Worm (Caenorhabditis elegans): Measurements from ENCODE around the gene F18C5.9.

The F18C5.9 gene

ce11 chrII:6523940-6524339 lies 43.0 kb upstream of the F18C5.9 start:
- TF ChIP-seq tbx-9 (tag; optimal IDR thresholded peaks at IDR 0.05; ENCODE audit: borderline replicate concordance) (no peak), mel-28 (tag; optimal IDR thresholded peaks at IDR 0.05; ENCODE audit: borderline replicate concordance) (no peak), snpc-3.4 (tag; optimal IDR thresholded peaks at IDR 0.05) (no peak), aptf-2 (GFP tag; conservative IDR thresholded peaks at IDR 0.05) (no peak), egl-44 (GFP tag; IDR thresholded peaks at IDR 0.05) (no peak), atf-7 (tag; optimal IDR thresholded peaks at IDR 0.05) (no peak), hrde-1 (tag; optimal IDR thresholded peaks at IDR 0.05; ENCODE audit: borderline replicate concordance) (no peak), lin-26 (GFP tag; IDR thresholded peaks at IDR 0.05) (no peak), him-1 (tag; optimal IDR thresholded peaks at IDR 0.05) (no peak), ztf-18 (tag; optimal IDR thresholded peaks at IDR 0.05) (no peak), dpff-1 (tag; optimal IDR thresholded peaks at IDR 0.05) (no peak), egrh-3 (GFP tag; IDR thresholded peaks at IDR 0.05) (no peak), ama-1 (optimal IDR thresholded peaks at IDR 0.05) (no peak), ama-1 (GFP tag; optimal IDR thresholded peaks at IDR 0.05) (no peak), mcd-1 (GFP tag; IDR thresholded peaks at IDR 0.05) (no peak), somi-1 (GFP tag; optimal IDR thresholded peaks at IDR 0.05) (no peak), Y67H2A.10 (GFP tag; conservative IDR thresholded peaks at IDR 0.05) (no peak), zfh-2 (GFP tag; conservative IDR thresholded peaks at IDR 0.05) (no peak), ZK185.1 (tag; optimal IDR thresholded peaks at IDR 0.05; ENCODE audit: poor library complexity, severe bottlenecking) (no peak), lin-54 (GFP tag; optimal IDR thresholded peaks at IDR 0.05) (no peak), B0035.1 (tag; optimal IDR thresholded peaks at IDR 0.05) (no peak)

DNA sequence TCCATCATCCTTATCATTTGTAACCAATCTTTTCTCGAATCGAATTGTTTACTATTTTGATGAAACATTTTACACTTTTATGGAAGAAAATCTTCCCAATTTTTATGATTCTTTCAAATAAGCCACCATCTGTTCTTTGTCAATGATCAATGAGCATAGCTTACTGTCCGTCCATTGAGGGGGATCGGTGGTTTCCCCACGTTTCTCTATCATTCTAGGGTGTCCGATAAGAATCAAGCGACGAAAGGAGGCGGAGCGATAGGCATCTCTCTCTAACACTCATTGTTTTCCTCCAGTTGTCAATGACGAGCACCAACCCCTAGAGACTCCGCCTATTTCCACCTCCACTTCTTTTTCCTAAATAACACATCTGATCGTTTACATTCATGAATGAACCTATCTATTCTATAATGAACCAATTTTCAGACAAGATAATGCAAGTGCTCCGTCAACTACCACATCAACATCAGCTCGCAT lies 42.4 kb upstream of the F18C5.9 start, which contains the start of gene C56E6.2:
Gene C56E6.2, plus strand, starts transcription at position 427 of the 477 bp plus-strand sequence.
- 0 out of 2 replicates have a peak, but pooled peaks have one; percentile 35 for TF ChIP-seq ceh-40 (GFP tag; IDR thresholded peaks at IDR 0.05)
- TF ChIP-seq ceh-91 (GFP tag; IDR thresholded peaks at IDR 0.05), result no peak
- peak; percentile 43 for TF ChIP-seq nhr-80 (tag; optimal IDR thresholded peaks at IDR 0.05)
- TF ChIP-seq C06A6.2 (GFP tag; conservative IDR thresholded peaks at IDR 0.05), result no peak

DNA sequence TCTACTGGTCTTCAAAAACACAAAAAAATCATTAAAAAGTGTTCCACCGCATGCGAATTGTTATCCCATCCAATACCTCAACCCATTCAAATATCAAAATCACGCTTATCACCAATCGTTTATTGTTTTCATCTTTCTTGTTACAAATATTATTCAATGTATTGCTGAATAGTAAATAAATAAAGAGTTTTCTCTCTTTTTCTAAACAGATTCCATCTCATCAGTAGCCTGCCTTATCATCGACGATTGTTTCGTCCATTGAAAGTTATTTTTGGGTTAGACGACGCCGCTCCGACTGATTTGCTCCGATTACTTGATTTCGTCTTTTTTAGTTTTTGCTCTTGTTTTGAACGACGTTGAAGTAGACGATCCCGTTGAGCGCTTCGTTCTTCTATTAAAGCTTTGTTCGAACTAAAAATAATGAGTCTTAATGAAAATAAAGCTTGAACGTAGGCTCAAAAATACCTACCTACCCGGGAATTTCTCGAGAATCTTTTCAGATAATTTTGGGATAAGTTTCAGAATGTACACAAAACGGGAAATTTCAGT lies 40.7 kb upstream of the F18C5.9 start:
- TF ChIP-seq lin-26 (GFP tag; IDR thresholded peaks at IDR 0.05), result no peak
- peak; percentile 19 for TF ChIP-seq repo-1 (tag; optimal IDR thresholded peaks at IDR 0.05)
- peak; percentile 14 for TF ChIP-seq ama-1 (optimal IDR thresholded peaks at IDR 0.05)
- no peak for TF ChIP-seq ama-1 (GFP tag; optimal IDR thresholded peaks at IDR 0.05)

DNA sequence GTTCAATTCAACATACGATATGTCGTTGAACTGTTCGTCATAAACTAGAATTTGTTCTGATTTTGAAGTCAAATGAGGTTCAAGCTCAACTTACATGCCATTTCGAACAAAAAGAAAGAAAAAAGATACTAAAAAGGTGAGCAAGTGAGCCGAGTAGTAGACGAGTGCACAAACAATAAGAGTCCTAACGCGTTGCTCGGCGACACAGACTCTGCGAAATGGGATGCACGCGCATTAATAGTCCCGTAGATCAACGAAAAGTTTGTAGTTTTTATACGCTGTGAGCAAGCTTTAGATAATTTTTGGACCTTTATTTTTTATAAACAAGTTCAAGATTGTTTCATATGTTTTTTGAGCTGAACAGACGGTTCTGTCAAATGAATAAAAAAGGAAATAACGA lies 38.3 kb upstream of the F18C5.9 start, which contains the start of gene C56E6.4:
Gene C56E6.4, minus strand, starts transcription at position 101 of the 400 bp plus-strand sequence.
- TF ChIP-seq rec-8 (tag; optimal IDR thresholded peaks at IDR 0.05), result no peak
- no peak for TF ChIP-seq ztf-3 (GFP tag; optimal IDR thresholded peaks at IDR 0.05)
- TF ChIP-seq egl-18 (GFP tag; IDR thresholded peaks at IDR 0.05), result no peak
- TF ChIP-seq rcor-1 (GFP tag; IDR thresholded peaks at IDR 0.05), result no peak
- no peak for TF ChIP-seq C17E4.6 (GFP tag; IDR thresholded peaks at IDR 0.05)
- no peak for TF ChIP-seq lir-1 (GFP tag; conservative IDR thresholded peaks at IDR 0.05)
- no peak for TF ChIP-seq F49E8.2 (tag; optimal IDR thresholded peaks at IDR 0.05; ENCODE audit: insufficient read depth)

Measured in whole organism, young adult.